Fruit fly (Drosophila melanogaster): ENCODE measurements around the gene CG15385.

Gene CG15385

dm6 chr2L:2192123-2192601 lies 20.2 kb downstream of the CG15385 start, which contains the start of gene CG10874:
Gene CG10874, minus strand, starts transcription at chr2L:2192386.
- no peak for TF ChIP-seq CG31365 (tag; optimal IDR thresholded peaks at IDR 0.05)
- TF ChIP-seq CG12659 (GFP tag; optimal IDR thresholded peaks at IDR 0.05) = peak; percentile 12
- no peak for TF ChIP-seq CG14014 (GFP tag; IDR thresholded peaks at IDR 0.05)
- no peak for TF ChIP-seq Ada2b (GFP tag; IDR thresholded peaks at IDR 0.05)
- TF ChIP-seq CkIIα-i1 (GFP tag; IDR thresholded peaks at IDR 0.05) = no peak
- no peak for TF ChIP-seq fd96Cb (tag; optimal IDR thresholded peaks at IDR 0.05)
- no peak for TF ChIP-seq CG14441 (GFP tag; IDR thresholded peaks at IDR 0.05)
- TF ChIP-seq CG32767 (GFP tag; IDR thresholded peaks at IDR 0.05) = no peak
- TF ChIP-seq CG13775 (GFP tag; optimal IDR thresholded peaks at IDR 0.05) = no peak
- peak; percentile 36 for TF ChIP-seq CG17829 (tag; optimal IDR thresholded peaks at IDR 0.05)
- TF ChIP-seq Atf-2 (GFP tag; optimal IDR thresholded peaks at IDR 0.05) = no peak
- TF ChIP-seq CG10979 (tag; optimal IDR thresholded peaks at IDR 0.05) = peak; percentile 4
- no peak for TF ChIP-seq fd102C (GFP tag; optimal IDR thresholded peaks at IDR 0.05)
- TF ChIP-seq sr (GFP tag; IDR thresholded peaks at IDR 0.05) = no peak
- TF ChIP-seq pum (GFP tag; optimal IDR thresholded peaks at IDR 0.05) = no peak
- no peak for TF ChIP-seq pho (GFP tag; optimal IDR thresholded peaks at IDR 0.05)
- TF ChIP-seq CG6791 (GFP tag; IDR thresholded peaks at IDR 0.05; ENCODE audit: partially characterized antibody) = no peak
- no peak for TF ChIP-seq fd3F (GFP tag; optimal IDR thresholded peaks at IDR 0.05)
- no peak for TF ChIP-seq dm (GFP tag; optimal IDR thresholded peaks at IDR 0.05)
- no peak for TF ChIP-seq lov (optimal IDR thresholded peaks at IDR 0.05)
- no peak for TF ChIP-seq lov (GFP tag; IDR thresholded peaks at IDR 0.05)
- TF ChIP-seq CG7928 (GFP tag; optimal IDR thresholded peaks at IDR 0.05) = no peak
- peak in 1 of 2 experiments; percentile 6 for TF ChIP-seq insv (GFP tag; optimal IDR thresholded peaks at IDR 0.05)
- TF ChIP-seq tna (GFP tag; IDR thresholded peaks at IDR 0.05; ENCODE audit: partially characterized antibody) = no peak
- TF ChIP-seq CG2199 (GFP tag; IDR thresholded peaks at IDR 0.05) = no peak
- no peak for TF ChIP-seq CG1529 (GFP tag; optimal IDR thresholded peaks at IDR 0.05)
- TF ChIP-seq Taf1 (GFP tag; IDR thresholded peaks at IDR 0.05) = no peak
- TF ChIP-seq prd (optimal IDR thresholded peaks at IDR 0.05) = no peak
- TF ChIP-seq prd (GFP tag; IDR thresholded peaks at IDR 0.05) = no peak
- TF ChIP-seq hkb (optimal IDR thresholded peaks at IDR 0.05) = peak; percentile 58
- TF ChIP-seq hkb (GFP tag; IDR thresholded peaks at IDR 0.05) = no peak
- no peak for TF ChIP-seq CG7963 (GFP tag; IDR thresholded peaks at IDR 0.05; ENCODE audit: partially characterized antibody)
- no peak for TF ChIP-seq tup (GFP tag; optimal IDR thresholded peaks at IDR 0.05)
- TF ChIP-seq onecut (GFP tag; IDR thresholded peaks at IDR 0.05) = no peak
- peak; percentile 61 for TF ChIP-seq CG10267 (tag; optimal IDR thresholded peaks at IDR 0.05)
- peak; percentile 51 for TF ChIP-seq phol (tag; optimal IDR thresholded peaks at IDR 0.05)
- TF ChIP-seq CG8290 (GFP tag; optimal IDR thresholded peaks at IDR 0.05) = peak; percentile 23
- TF ChIP-seq CG8290 (tag; optimal IDR thresholded peaks at IDR 0.05) = peak in 1 of 2 experiments; percentile 62
- peak; percentile 98 for TF ChIP-seq gfzf (GFP tag; optimal IDR thresholded peaks at IDR 0.05)
- no peak for TF ChIP-seq CG12942 (GFP tag; optimal IDR thresholded peaks at IDR 0.05)
- TF ChIP-seq Dll (GFP tag; IDR thresholded peaks at IDR 0.05; ENCODE audit: partially characterized antibody) = no peak
- peak; percentile 10 for TF ChIP-seq CG12391 (tag; optimal IDR thresholded peaks at IDR 0.05)
- no peak for TF ChIP-seq CG2129 (GFP tag; IDR thresholded peaks at IDR 0.05; ENCODE audit: partially characterized antibody)
- peak; percentile 66 for TF ChIP-seq CG13894 (tag; optimal IDR thresholded peaks at IDR 0.05)
- TF ChIP-seq jigr1 (GFP tag; IDR thresholded peaks at IDR 0.05) = no peak
- no peak for TF ChIP-seq CG10366 (GFP tag; IDR thresholded peaks at IDR 0.05)
- TF ChIP-seq CG15601 (tag; optimal IDR thresholded peaks at IDR 0.05) = peak; percentile 8
- TF ChIP-seq maf-S (GFP tag; optimal IDR thresholded peaks at IDR 0.05) = no peak
- peak; percentile 3 for TF ChIP-seq CG10543 (GFP tag; optimal IDR thresholded peaks at IDR 0.05)
- TF ChIP-seq fru (optimal IDR thresholded peaks at IDR 0.05) = no peak
- TF ChIP-seq tap (tag; optimal IDR thresholded peaks at IDR 0.05) = no peak
- no peak for TF ChIP-seq gsb (GFP tag; IDR thresholded peaks at IDR 0.05)
- TF ChIP-seq HmgZ (tag; optimal IDR thresholded peaks at IDR 0.05) = peak; percentile 60
